Worm (Caenorhabditis elegans) whole organism, L1 larva: ENCODE results near the gene Y66D12A.1.

Experiments
- C04F5.9 ChIP-seq: sonication (generic microtip); optimal IDR thresholded peaks from 2 replicates; lab custom pipeline; 2016; ENCODE audit warnings: missing genetic modification characterization, missing compliant biosample characterization
- C16A3.4 ChIP-seq: fragments of 150-350 bp; optimal IDR thresholded peaks from 2 replicates; lab custom pipeline; 2014; ENCODE audit warnings: missing biosample characterization, missing genetic modification characterization
- C34B4.2 ChIP-seq: sonication (generic microtip); optimal IDR thresholded peaks from 2 replicates; lab custom pipeline; 2017; ENCODE audit warnings: mild to moderate bottlenecking, missing genetic modification characterization, missing compliant biosample characterization
- F16B12.6 ChIP-seq: fragments of 150-350 bp; optimal IDR thresholded peaks from 2 replicates; lab custom pipeline; 2014; ENCODE audit warnings: missing biosample characterization, missing genetic modification characterization
- aha-1 ChIP-seq: fragments of 150-350 bp; optimal IDR thresholded peaks from 2 replicates; lab custom pipeline; 2014; ENCODE audit warnings: missing biosample characterization, missing genetic modification characterization
- aly-2 ChIP-seq: fragments of 150-350 bp; optimal IDR thresholded peaks from 2 replicates; lab custom pipeline; 2014; ENCODE audit warnings: missing biosample characterization, missing genetic modification characterization
- blmp-1 ChIP-seq: fragments of 150-350 bp; optimal IDR thresholded peaks from 2 replicates; lab custom pipeline; 2014; ENCODE audit warnings: missing biosample characterization, missing genetic modification characterization
- ceh-63 ChIP-seq: fragments of 200-800 bp; sonication (Bioruptor generic); optimal IDR thresholded peaks from 2 replicates; lab custom pipeline; 2018; ENCODE audit warnings: mild to moderate bottlenecking, missing genetic modification characterization, missing compliant biosample characterization
- ceh-82 ChIP-seq, 3 experiments: fragments of 150-350 bp in 1 of 3; sonication (generic microtip) in 2 of 3; optimal IDR thresholded peaks; 2 replicates each; lab custom pipeline; 2014 to 2017; ENCODE audit warnings: missing biosample characterization in 3 of 3, missing genetic modification characterization in 3 of 3
- dpl-1 ChIP-seq, 3 experiments: fragments of 150-350 bp in 2 of 3; sonication (generic microtip) in 1 of 3; optimal IDR thresholded peaks; 2 replicates each; lab custom pipeline; 2014 to 2017; ENCODE audit warnings: missing biosample characterization in 3 of 3, missing genetic modification characterization in 3 of 3, missing genetic modification reagents in 3 of 3
- dsc-1 ChIP-seq: sonication (generic microtip); optimal IDR thresholded peaks from 2 replicates; lab custom pipeline; 2016; ENCODE audit warnings: mild to moderate bottlenecking, missing genetic modification characterization, missing compliant biosample characterization
- efl-1 ChIP-seq, 4 experiments: fragments of 150-350 bp; optimal IDR thresholded peaks in 3 of 4; peaks in 1 of 4; 1 replicate in 1 of 4; 2 replicates in 3 of 4; lab custom pipeline; 2014; ENCODE audit warnings: missing biosample characterization in 2 of 4, missing genetic modification characterization in 2 of 4, missing genetic modification reagents in 2 of 4
- efl-3 ChIP-seq: fragments of 200-800 bp; sonication (Bioruptor generic); optimal IDR thresholded peaks from 2 replicates; lab custom pipeline; 2018; ENCODE audit warnings: mild to moderate bottlenecking, missing genetic modification characterization, missing compliant biosample characterization
- egl-13 ChIP-seq: sonication (generic microtip); optimal IDR thresholded peaks from 2 replicates; lab custom pipeline; 2016; ENCODE audit warnings: missing genotype, missing genetic modification reagents, missing genetic modification characterization, missing compliant biosample characterization
- elt-3 ChIP-seq, 6 experiments: fragments of 150-350 bp in 1 of 6; sonication (generic microtip); optimal IDR thresholded peaks; 2 replicates each; lab custom pipeline; 2017 to 2018; ENCODE audit warnings: missing biosample characterization in 6 of 6, missing genetic modification characterization in 6 of 6, inconsistent platforms in 1 of 6
- ets-5 ChIP-seq: fragments of 200-800 bp; sonication (Bioruptor generic); IDR thresholded peaks from 2 replicates; pipeline ENCODE4 v1.3.6; 2022; ENCODE audit warnings: missing genetic modification characterization, missing compliant biosample characterization
- fos-1 ChIP-seq: fragments of 150-350 bp; optimal IDR thresholded peaks from 2 replicates; lab custom pipeline; 2014; ENCODE audit warnings: missing biosample characterization, missing genetic modification characterization
- grh-1 ChIP-seq: fragments of 200-800 bp; sonication (Bioruptor generic); IDR thresholded peaks from 2 replicates; pipeline ENCODE4 v1.3.6; 2022; ENCODE audit warnings: missing genetic modification reagents, missing genetic modification characterization, missing compliant biosample characterization
- jun-1 ChIP-seq: fragments of 150-350 bp; optimal IDR thresholded peaks from 2 replicates; lab custom pipeline; 2014; ENCODE audit warnings: missing biosample characterization, missing genetic modification reagents, missing genetic modification characterization
- lin-13 ChIP-seq: fragments of 150-350 bp; optimal IDR thresholded peaks from 2 replicates; lab custom pipeline; 2014; ENCODE audit warnings: missing biosample characterization, missing genetic modification reagents, missing genetic modification characterization
- lin-14 ChIP-seq: fragments of 200-800 bp; sonication (Bioruptor generic); optimal IDR thresholded peaks from 2 replicates; lab custom pipeline; 2018; ENCODE audit warnings: mild to moderate bottlenecking, missing genetic modification characterization, moderate library complexity, missing compliant biosample characterization
- lin-15B ChIP-seq: fragments of 150-350 bp; sonication (generic microtip); optimal IDR thresholded peaks from 3 replicates; lab custom pipeline; 2014; ENCODE audit warnings: missing biosample characterization, missing genetic modification characterization
- lin-35 ChIP-seq, 2 experiments: fragments of 150-350 bp; optimal IDR thresholded peaks; 2 replicates each; lab custom pipeline; 2014; ENCODE audit warnings: missing biosample characterization in 2 of 2, missing genetic modification characterization in 2 of 2, missing genetic modification reagents in 2 of 2
- lin-39 ChIP-seq: fragments of 150-350 bp; optimal IDR thresholded peaks from 2 replicates; lab custom pipeline; 2014; ENCODE audit warnings: missing biosample characterization, missing genetic modification reagents, missing genetic modification characterization
- lsy-2 ChIP-seq, 2 experiments: fragments of 150-350 bp; optimal IDR thresholded peaks; 2 replicates each; lab custom pipeline; 2014; ENCODE audit warnings: missing biosample characterization in 2 of 2, missing genetic modification characterization in 2 of 2
- mdl-1 ChIP-seq, 2 experiments: fragments of 150-350 bp; optimal IDR thresholded peaks; 2 replicates each; lab custom pipeline; 2014 to 2017; ENCODE audit warnings: missing biosample characterization in 2 of 2, missing genetic modification characterization in 2 of 2, inconsistent platforms in 1 of 2
- mef-2 ChIP-seq: fragments of 150-350 bp; optimal IDR thresholded peaks from 2 replicates; lab custom pipeline; 2014; ENCODE audit warnings: missing biosample characterization, missing genetic modification characterization
- mep-1 ChIP-seq: fragments of 150-350 bp; optimal IDR thresholded peaks from 2 replicates; lab custom pipeline; 2014; ENCODE audit warnings: missing biosample characterization, missing genetic modification characterization
- nhr-11 ChIP-seq: fragments of 150-350 bp; optimal IDR thresholded peaks from 2 replicates; lab custom pipeline; 2014; ENCODE audit warnings: missing biosample characterization, missing genetic modification characterization
- nhr-19 ChIP-seq: fragments of 200-800 bp; sonication (Bioruptor generic); conservative IDR thresholded peaks from 2 replicates; pipeline ENCODE4 v1.3.6; 2022; ENCODE audit warnings: missing genetic modification characterization, missing compliant biosample characterization
- nhr-71 ChIP-seq: sonication (generic microtip); optimal IDR thresholded peaks from 2 replicates; lab custom pipeline; 2016; ENCODE audit warnings: mild to moderate bottlenecking, missing genetic modification characterization, moderate library complexity, missing compliant biosample characterization
- nhr-76 ChIP-seq: sonication (generic microtip); optimal IDR thresholded peaks from 2 replicates; lab custom pipeline; 2017; ENCODE audit warnings: missing biosample characterization, missing genetic modification characterization
- nhr-77 ChIP-seq: fragments of 150-350 bp; optimal IDR thresholded peaks from 2 replicates; lab custom pipeline; 2014; ENCODE audit warnings: missing biosample characterization, missing genetic modification characterization
- nhr-84 ChIP-seq: sonication (generic microtip); optimal IDR thresholded peaks from 2 replicates; lab custom pipeline; 2017; ENCODE audit warnings: missing biosample characterization, missing genetic modification characterization
- nhr-85 ChIP-seq: sonication (generic microtip); peaks from one replicate; lab custom pipeline; 2016; ENCODE audit warnings: missing genetic modification characterization, inconsistent platforms, missing compliant biosample characterization
- pag-3 ChIP-seq: sonication (generic microtip); optimal IDR thresholded peaks from 2 replicates; lab custom pipeline; 2017; ENCODE audit warnings: missing genetic modification characterization, mild to moderate bottlenecking, missing compliant biosample characterization, antibody characterized with exemption, borderline replicate concordance; ENCODE audit not compliant: insufficient read depth
- pqm-1 ChIP-seq: sonication (generic microtip); optimal IDR thresholded peaks from 3 replicates; lab custom pipeline; 2017; ENCODE audit warnings: missing biosample characterization, missing genetic modification characterization
- rnt-1 ChIP-seq: sonication (generic microtip); optimal IDR thresholded peaks from 2 replicates; lab custom pipeline; 2016; ENCODE audit warnings: mild to moderate bottlenecking, missing genetic modification characterization, moderate library complexity, missing compliant biosample characterization
- skn-1 ChIP-seq: fragments of 150-350 bp; optimal IDR thresholded peaks from 2 replicates; lab custom pipeline; 2014; ENCODE audit warnings: missing biosample characterization, missing genetic modification characterization
- snpc-4 ChIP-seq: fragments of 150-350 bp; optimal IDR thresholded peaks from 2 replicates; lab custom pipeline; 2014; ENCODE audit warnings: missing biosample characterization, missing genetic modification characterization
- snu-23 ChIP-seq: sonication (generic microtip); optimal IDR thresholded peaks from 2 replicates; lab custom pipeline; 2016; ENCODE audit warnings: missing genetic modification characterization, missing compliant biosample characterization
- sox-4 ChIP-seq: sonication (generic microtip); optimal IDR thresholded peaks from 2 replicates; lab custom pipeline; 2016; ENCODE audit warnings: missing genetic modification characterization, missing compliant biosample characterization
- swsn-7 ChIP-seq: sonication (generic microtip); optimal IDR thresholded peaks from 2 replicates; lab custom pipeline; 2016; ENCODE audit warnings: missing genetic modification characterization, missing compliant biosample characterization
- tbx-2 ChIP-seq: sonication (generic microtip); optimal IDR thresholded peaks from 2 replicates; lab custom pipeline; 2016; ENCODE audit warnings: missing genetic modification characterization, missing compliant biosample characterization
- unc-130 ChIP-seq: fragments of 150-350 bp; optimal IDR thresholded peaks from 2 replicates; lab custom pipeline; 2017; ENCODE audit warnings: missing biosample characterization, missing genetic modification characterization, inconsistent platforms
- unc-30 ChIP-seq: sonication (generic microtip); optimal IDR thresholded peaks from 2 replicates; lab custom pipeline; 2017; ENCODE audit warnings: missing biosample characterization, missing genetic modification characterization
- unc-62 ChIP-seq: fragments of 150-350 bp; optimal IDR thresholded peaks from 2 replicates; lab custom pipeline; 2014; ENCODE audit warnings: missing biosample characterization, missing genetic modification reagents, missing genetic modification characterization
- unc-86 ChIP-seq: sonication (generic microtip); optimal IDR thresholded peaks from 2 replicates; lab custom pipeline; 2016; ENCODE audit warnings: missing genetic modification characterization, missing compliant biosample characterization
- xbp-1 ChIP-seq: sonication (generic microtip); optimal IDR thresholded peaks from 2 replicates; lab custom pipeline; 2016; ENCODE audit warnings: missing genetic modification characterization, missing compliant biosample characterization
- zip-4 ChIP-seq: fragments of 200-800 bp; sonication (Bioruptor generic); optimal IDR thresholded peaks from 2 replicates; lab custom pipeline; 2018; ENCODE audit warnings: mild to moderate bottlenecking, missing genetic modification characterization, moderate library complexity, missing compliant biosample characterization
- ztf-11 ChIP-seq, 2 experiments: sonication (generic microtip); optimal IDR thresholded peaks; 2 replicates each; lab custom pipeline; 2016 to 2017; ENCODE audit warnings: missing genetic modification characterization in 2 of 2, missing biosample characterization in 1 of 2, missing compliant biosample characterization in 1 of 2

The Y66D12A.1 gene

ce11 chrIII:11563417-11563949, 44.5 kb upstream of the Y66D12A.1 start, which contains the start of gene Y66D12A.11:
TSS of gene Y66D12A.11 (plus strand) at chrIII:11563467.
- TF ChIP-seq sox-4 (tag; lab: Kevin White, UChicago) (no peak), zip-4 (GFP tag; lab: Kevin White, UChicago) (no peak), aly-2 (tag; lab: Kevin White, UChicago) (no peak), skn-1 (no peak), nhr-84 (tag; lab: Kevin White, UChicago) (no peak), unc-30 (no peak), ztf-11 (tag; optimal IDR thresholded peaks at IDR 0.05; lab: Kevin White, UChicago) (no peak), C34B4.2 (tag; lab: Kevin White, UChicago) (no peak), egl-13 (tag; lab: Kevin White, UChicago) (no peak), unc-62 (GFP tag; lab: Kevin White, UChicago) (no peak), dpl-1 (GFP tag; optimal IDR thresholded peaks at IDR 0.05; lab: Kevin White, UChicago) (no peak), nhr-77 (tag; lab: Kevin White, UChicago) (no peak), ets-5 (no peak), efl-3 (GFP tag; lab: Kevin White, UChicago) (no peak), fos-1 (no peak), nhr-76 (no peak), nhr-19 (GFP tag; lab: Robert Waterston, UW) (no peak)
- TF ChIP-seq, all 84 proteins: peak for 0

DNA sequence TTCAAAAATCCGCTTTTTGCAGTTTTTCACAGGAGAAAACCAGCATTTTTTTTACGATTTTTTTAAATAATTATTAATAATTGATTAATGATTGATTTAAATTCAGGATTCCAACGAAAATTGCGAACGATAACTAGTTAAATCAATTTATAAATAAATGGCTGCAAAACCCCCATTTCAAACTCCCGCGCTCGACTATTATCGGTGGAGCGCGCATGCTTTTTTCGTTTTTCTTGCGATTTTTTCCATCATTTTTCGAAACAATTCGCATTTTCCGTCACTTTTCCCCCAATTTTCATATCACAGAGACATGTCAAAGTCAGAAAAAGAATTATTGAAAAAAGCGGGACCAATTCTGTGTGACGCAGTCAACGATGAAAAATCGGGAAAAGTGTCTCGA, 42.4 kb upstream of the Y66D12A.1 start, which contains the start of gene Y66D12A.10:
Gene Y66D12A.10 (plus strand): TSS at position 273 of the 400 bp plus-strand sequence.
- TF ChIP-seq dpl-1 (GFP tag; optimal IDR thresholded peaks at IDR 0.05; lab: Kevin White, UChicago), result peak; percentile 91 to 96 (median 94)
- no peak for TF ChIP-seq C34B4.2 (tag; lab: Kevin White, UChicago)
- TF ChIP-seq rnt-1, result no peak
- peak; percentile 41 for TF ChIP-seq nhr-85
- TF ChIP-seq unc-86 (tag; lab: Kevin White, UChicago), result peak; percentile 13
- no peak for TF ChIP-seq aha-1 (tag; lab: Kevin White, UChicago)
- no peak for TF ChIP-seq mef-2
- peak; percentile 66 for TF ChIP-seq lin-15B (tag; lab: Kevin White, UChicago)
- TF ChIP-seq blmp-1 (tag; lab: Kevin White, UChicago), result peak; percentile 32
- TF ChIP-seq pqm-1 (tag; lab: Kevin White, UChicago), result no peak
- no peak for TF ChIP-seq nhr-71 (tag; lab: Kevin White, UChicago)
- TF ChIP-seq grh-1, result no peak
- peak; percentile 88 to 96 for TF ChIP-seq efl-1 (optimal IDR thresholded peaks at IDR 0.05; lab: Kevin White, UChicago)
- TF ChIP-seq efl-1 (GFP tag; optimal IDR thresholded peaks at IDR 0.05 in 1 of 2; lab: Kevin White, UChicago), result peak; percentile 97 to 100
- TF ChIP-seq nhr-11 (tag; lab: Kevin White, UChicago), result no peak
- no peak for TF ChIP-seq ceh-63 (GFP tag; lab: Kevin White, UChicago)
- peak; percentile 17 for TF ChIP-seq tbx-2 (tag; lab: Kevin White, UChicago)
- TF ChIP-seq C16A3.4 (tag; lab: Kevin White, UChicago), result peak; percentile 14
- no peak for TF ChIP-seq dsc-1 (tag; lab: Kevin White, UChicago)
- TF ChIP-seq mep-1, result peak; percentile 25
- TF ChIP-seq F16B12.6, result peak; percentile 41
- peak in 1 of 2 experiments; percentile 3 for TF ChIP-seq mdl-1 (tag; optimal IDR thresholded peaks at IDR 0.05; lab: Kevin White, UChicago)
- peak; percentile 19 for TF ChIP-seq swsn-7 (tag; lab: Kevin White, UChicago)
- peak in 1 of 6 experiments; percentile 26 for TF ChIP-seq elt-3 (tag; optimal IDR thresholded peaks at IDR 0.05; lab: Kevin White, UChicago)
- no peak for TF ChIP-seq lin-39
- TF ChIP-seq lsy-2 (tag; optimal IDR thresholded peaks at IDR 0.05; lab: Kevin White, UChicago), result peak; percentile 48 to 77
- peak; percentile 96 to 99 for TF ChIP-seq lin-35 (GFP tag; optimal IDR thresholded peaks at IDR 0.05; lab: Kevin White, UChicago)
- TF ChIP-seq C04F5.9, result no peak
- no peak for TF ChIP-seq unc-130 (tag; lab: Kevin White, UChicago)
- peak; percentile 27 for TF ChIP-seq xbp-1
- peak in 1 of 3 experiments; percentile 56 for TF ChIP-seq ceh-82 (tag; optimal IDR thresholded peaks at IDR 0.05; lab: Kevin White, UChicago)
- no peak for TF ChIP-seq nhr-84 (tag; lab: Kevin White, UChicago)
- peak; percentile 43 for TF ChIP-seq snu-23 (GFP tag; lab: Kevin White, UChicago)
- TF ChIP-seq snpc-4 (tag; lab: Kevin White, UChicago), result peak; percentile 10
- TF ChIP-seq ets-5, result no peak
- no peak for TF ChIP-seq lin-14 (GFP tag; lab: Kevin White, UChicago)
- TF ChIP-seq lin-13 (GFP tag; lab: Kevin White, UChicago), result peak; percentile 32
- TF ChIP-seq jun-1 (tag; lab: Kevin White, UChicago), result no peak
- 0 out of 2 replicates have a peak, but pooled peaks have one; percentile 14 for TF ChIP-seq nhr-19 (GFP tag; lab: Robert Waterston, UW)
- no peak for TF ChIP-seq pag-3
